Worm (Caenorhabditis elegans): ENCODE data around the gene srr-10.
A peak's percentile ranks its signal among the peaks of the same experiment; 100 is the strongest.

ce11 chrV:7734909-7735308, 510 bp upstream of the srr-10 start, which contains the start of gene clic-1:
- peak; percentile 51 to 72 for TF ChIP-seq lsy-2 (tag; optimal IDR thresholded peaks at IDR 0.05)
- no peak for TF ChIP-seq ztf-4 (tag; optimal IDR thresholded peaks at IDR 0.05)

All from whole organism, L2 larva.